Worm (Caenorhabditis elegans) whole organism, young adult: ENCODE data around the gene srr-1.

Source experiments
- F52B5.7 ChIP-seq: sonication (generic microtip); optimal IDR thresholded peaks from 2 replicates; lab custom pipeline; 2016; ENCODE audit warnings: mild to moderate bottlenecking, missing genetic modification characterization, missing compliant biosample characterization
- K11D2.4 ChIP-seq: fragments of 200-800 bp; sonication (Bioruptor generic); IDR thresholded peaks from 2 replicates; pipeline ENCODE4 v1.3.6; 2022; ENCODE audit warnings: missing genetic modification reagents, missing genetic modification characterization, missing compliant biosample characterization
- ceh-27 ChIP-seq: fragments of 200-800 bp; sonication (Bioruptor generic); optimal IDR thresholded peaks from 2 replicates; lab custom pipeline; 2018; ENCODE audit warnings: mild to moderate bottlenecking, missing genetic modification characterization, moderate library complexity, missing compliant biosample characterization
- let-607 ChIP-seq, 2 experiments: fragments of 200-800 bp in 1 of 2; sonication (Bioruptor generic) in 1 of 2; sonication (generic microtip) in 1 of 2; optimal IDR thresholded peaks; 2 replicates each; lab custom pipeline; 2016 to 2018; ENCODE audit warnings: mild to moderate bottlenecking in 2 of 2, missing compliant biosample characterization in 2 of 2, missing genetic modification characterization in 2 of 2, moderate library complexity in 2 of 2, missing genotype in 1 of 2
- lir-1 ChIP-seq: fragments of 200-800 bp; sonication (Bioruptor generic); conservative IDR thresholded peaks from 2 replicates; pipeline ENCODE4 v1.3.6; 2022; ENCODE audit warnings: missing genetic modification reagents, missing genetic modification characterization, missing compliant biosample characterization
- nfya-1 ChIP-seq: sonication (generic microtip); optimal IDR thresholded peaks from 2 replicates; lab custom pipeline; 2017; ENCODE audit warnings: antibody characterized with exemption, missing compliant biosample characterization, missing genetic modification characterization, borderline replicate concordance; ENCODE audit not compliant: insufficient read depth
- unc-62 ChIP-seq: fragments of 150-350 bp; optimal IDR thresholded peaks from 2 replicates; lab custom pipeline; 2014; ENCODE audit warnings: missing biosample characterization, missing genetic modification reagents, missing genetic modification characterization

- TF ChIP-seq K11D2.4 (GFP tag; lab: Robert Waterston, UW) (no peak), ceh-27 (GFP tag; lab: Kevin White, UChicago) (no peak), lir-1 (GFP tag; lab: Robert Waterston, UW) (no peak), let-607 (tag; optimal IDR thresholded peaks at IDR 0.05; lab: Kevin White, UChicago) (no peak), unc-62 (GFP tag; lab: Kevin White, UChicago) (no peak), nfya-1 (no peak), F52B5.7 (tag; lab: Kevin White, UChicago) (no peak)
Observed at ce11 chrV:13085227-13085640, 31.7 kb upstream of the srr-1 start.
